Worm (Caenorhabditis elegans) whole organism, early embryonic: Measurements from ENCODE around the gene srd-43.

Experiments
- B0310.2 ChIP-seq: sonication (generic microtip); optimal IDR thresholded peaks from 2 replicates; lab custom pipeline; 2016; ENCODE audit warnings: mild to moderate bottlenecking, missing genetic modification characterization, missing compliant biosample characterization
- F13C5.2 ChIP-seq: sonication (generic microtip); optimal IDR thresholded peaks from 2 replicates; lab custom pipeline; 2017; ENCODE audit warnings: mild to moderate bottlenecking, missing genetic modification characterization, inconsistent platforms, missing compliant biosample characterization
- aly-1 ChIP-seq: sonication (generic microtip); optimal IDR thresholded peaks from 2 replicates; lab custom pipeline; 2016; ENCODE audit warnings: missing genetic modification characterization, missing compliant biosample characterization
- ama-1 ChIP-seq: fragments of 150-350 bp; optimal IDR thresholded peaks from 2 replicates; lab custom pipeline; 2014
- ceh-13 ChIP-seq: fragments of 200-800 bp; sonication (Bioruptor generic); optimal IDR thresholded peaks from 2 replicates; lab custom pipeline; 2018; ENCODE audit warnings: mild to moderate bottlenecking, missing genetic modification characterization, missing compliant biosample characterization
- ceh-36 ChIP-seq: sonication (generic microtip); optimal IDR thresholded peaks from 2 replicates; lab custom pipeline; 2016; ENCODE audit warnings: missing genetic modification characterization, inconsistent platforms, missing compliant biosample characterization
- ets-7 ChIP-seq: sonication (generic microtip); optimal IDR thresholded peaks from 2 replicates; lab custom pipeline; 2016; ENCODE audit warnings: missing genotype, missing genetic modification characterization, missing compliant biosample characterization
- flt-1 ChIP-seq: fragments of 200-800 bp; sonication (Bioruptor generic); IDR thresholded peaks from 2 replicates; pipeline ENCODE4 v1.3.6; 2022; ENCODE audit warnings: missing genetic modification characterization, missing compliant biosample characterization
- hmbx-1 ChIP-seq: sonication (generic microtip); optimal IDR thresholded peaks from 2 replicates; lab custom pipeline; 2016; ENCODE audit warnings: mild to moderate bottlenecking, missing genetic modification characterization, missing compliant biosample characterization
- hmg-4 ChIP-seq: fragments of 200-800 bp; sonication (Bioruptor generic); optimal IDR thresholded peaks from 2 replicates; lab custom pipeline; 2018; ENCODE audit warnings: mild to moderate bottlenecking, missing genetic modification characterization, missing compliant biosample characterization
- hnd-1 ChIP-seq: sonication (generic microtip); optimal IDR thresholded peaks from 2 replicates; lab custom pipeline; 2016; ENCODE audit warnings: missing genetic modification characterization, missing compliant biosample characterization
- pes-1 ChIP-seq: fragments of 200-800 bp; sonication (Bioruptor generic); IDR thresholded peaks from 2 replicates; pipeline ENCODE4 v1.3.6; 2022; ENCODE audit warnings: missing genetic modification reagents, missing genetic modification characterization, missing compliant biosample characterization
- scrt-1 ChIP-seq: fragments of 200-800 bp; sonication (Bioruptor generic); IDR thresholded peaks from 2 replicates; pipeline ENCODE4 v1.3.6; 2022; ENCODE audit warnings: missing genetic modification characterization, missing compliant biosample characterization
- sea-1 ChIP-seq: fragments of 200-800 bp; sonication (Bioruptor generic); conservative IDR thresholded peaks from 2 replicates; pipeline ENCODE4 v1.3.6; 2022; ENCODE audit warnings: missing genetic modification characterization, missing compliant biosample characterization
- tbx-11 ChIP-seq: fragments of 200-800 bp; sonication (Bioruptor generic); IDR thresholded peaks from 2 replicates; pipeline ENCODE4 v1.3.6; 2022; ENCODE audit warnings: missing genetic modification characterization, missing compliant biosample characterization
- tbx-37 ChIP-seq: fragments of 200-800 bp; sonication (Bioruptor generic); conservative IDR thresholded peaks from 2 replicates; pipeline ENCODE4 v1.3.6; 2022; ENCODE audit warnings: missing genetic modification reagents, missing genetic modification characterization, missing compliant biosample characterization
- tra-4 ChIP-seq: sonication (generic microtip); optimal IDR thresholded peaks from 2 replicates; lab custom pipeline; 2017; ENCODE audit warnings: missing genetic modification characterization, missing compliant biosample characterization

Gene srd-43

ce11 chrX:13337000-13337399, 31.4 kb upstream of the srd-43 start:
- no peak for TF ChIP-seq hmbx-1 (tag; lab: Kevin White, UChicago)
- TF ChIP-seq flt-1 (GFP tag; lab: Robert Waterston, UW) = no peak
- no peak for TF ChIP-seq scrt-1 (GFP tag; lab: Robert Waterston, UW)
- TF ChIP-seq aly-1 = no peak
- TF ChIP-seq tbx-11 = no peak

DNA sequence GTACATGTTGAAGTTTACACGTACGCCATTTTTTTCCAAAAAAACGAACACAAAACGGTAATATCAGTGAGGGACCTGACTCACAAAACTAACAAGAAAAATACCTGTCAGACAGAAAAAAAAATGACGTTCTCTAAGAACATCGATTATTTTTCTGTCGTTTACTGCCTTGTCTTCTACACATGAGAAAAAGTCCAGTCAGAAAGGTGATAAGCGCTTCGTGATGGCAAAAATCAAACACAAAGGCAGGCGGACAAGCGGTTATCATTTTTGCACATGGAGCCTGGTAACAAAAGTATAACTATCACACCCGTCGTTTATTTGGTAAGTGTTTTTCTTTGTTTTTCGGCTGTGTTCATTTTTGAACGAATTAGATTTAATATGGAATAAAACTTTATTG, 28.2 kb upstream of the srd-43 start, which contains the start of gene F46G10.4:
Gene F46G10.4 (plus strand): TSS at position 212 of the 400 bp plus-strand sequence.
- TF ChIP-seq B0310.2 (tag; lab: Kevin White, UChicago) (no peak), pes-1 (GFP tag; lab: Robert Waterston, UW) (no peak), ceh-13 (GFP tag; lab: Kevin White, UChicago) (no peak), ama-1 (lab: Kevin White, UChicago) (no peak), hmbx-1 (tag; lab: Kevin White, UChicago) (no peak), ceh-36 (tag; lab: Kevin White, UChicago) (no peak), tra-4 (tag; lab: Kevin White, UChicago) (no peak), hnd-1 (no peak), tbx-11 (no peak), flt-1 (GFP tag; lab: Robert Waterston, UW) (no peak), aly-1 (no peak), tbx-37 (GFP tag; lab: Robert Waterston, UW) (no peak), scrt-1 (GFP tag; lab: Robert Waterston, UW) (no peak), sea-1 (no peak), F13C5.2 (tag; lab: Kevin White, UChicago) (no peak), ets-7 (tag; lab: Kevin White, UChicago) (no peak), hmg-4 (GFP tag; lab: Kevin White, UChicago) (no peak)

DNA sequence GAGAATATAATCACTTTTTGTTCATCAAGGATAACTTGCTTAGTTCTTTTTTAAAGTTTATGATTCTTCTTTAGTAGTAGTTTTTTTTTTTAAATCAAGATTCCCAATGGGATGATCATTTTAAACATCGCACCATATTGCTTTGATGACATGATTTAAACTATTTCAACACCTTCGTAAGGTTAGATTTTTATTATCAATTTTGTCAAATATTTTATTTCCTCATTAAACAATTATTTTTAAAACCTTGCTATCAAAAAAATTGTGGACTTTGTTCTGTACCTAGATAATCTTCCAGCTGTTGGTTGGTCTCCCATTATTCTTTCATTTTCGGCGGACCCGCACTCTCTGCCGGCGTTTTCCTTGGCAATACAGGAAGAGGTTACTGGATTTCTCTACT, 25.7 kb upstream of the srd-43 start, which contains the start of gene sir-2.3:
Gene sir-2.3 (plus strand): TSS at position 301 of the 400 bp plus-strand sequence.
- TF ChIP-seq B0310.2 (tag; lab: Kevin White, UChicago) = no peak
- TF ChIP-seq sea-1 = no peak
- TF ChIP-seq F13C5.2 (tag; lab: Kevin White, UChicago) = no peak
- no peak for TF ChIP-seq tbx-37 (GFP tag; lab: Robert Waterston, UW)
- no peak for TF ChIP-seq tra-4 (tag; lab: Kevin White, UChicago)
- TF ChIP-seq hmg-4 (GFP tag; lab: Kevin White, UChicago) = no peak
- no peak for TF ChIP-seq ets-7 (tag; lab: Kevin White, UChicago)
- no peak for TF ChIP-seq scrt-1 (GFP tag; lab: Robert Waterston, UW)
- no peak for TF ChIP-seq pes-1 (GFP tag; lab: Robert Waterston, UW)
- no peak for TF ChIP-seq ceh-13 (GFP tag; lab: Kevin White, UChicago)
- no peak for TF ChIP-seq ceh-36 (tag; lab: Kevin White, UChicago)

ce11 chrX:13328868-13329267, 23.2 kb upstream of the srd-43 start:
- TF ChIP-seq aly-1 (no peak), F13C5.2 (tag; lab: Kevin White, UChicago) (peak; percentile 23), ceh-36 (tag; lab: Kevin White, UChicago) (no peak), flt-1 (GFP tag; lab: Robert Waterston, UW) (no peak), tbx-37 (GFP tag; lab: Robert Waterston, UW) (no peak), hmg-4 (GFP tag; lab: Kevin White, UChicago) (no peak)

DNA sequence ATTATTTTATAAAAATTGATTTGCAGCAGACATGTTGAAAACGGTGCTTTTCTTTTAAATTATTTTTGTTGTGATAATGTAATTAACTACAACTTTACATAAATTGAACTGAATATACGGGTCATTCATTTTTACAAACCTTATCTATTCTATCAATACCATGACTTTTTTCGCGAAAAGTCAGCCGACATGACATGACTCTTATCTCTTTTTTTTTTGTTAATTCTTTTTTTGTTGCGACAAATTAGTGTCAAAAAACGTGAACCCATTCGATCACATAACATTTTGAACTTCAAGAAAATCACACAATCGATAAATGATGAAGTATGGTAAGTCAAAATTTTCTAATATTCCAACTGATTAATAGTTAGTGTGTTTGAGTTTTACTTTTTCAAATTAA, 22.4 kb upstream of the srd-43 start, which contains the start of gene sir-2.2:
Gene sir-2.2 (plus strand): TSS at position 34 of the 400 bp plus-strand sequence.
- TF ChIP-seq tbx-11 (no peak), ceh-36 (tag; lab: Kevin White, UChicago) (no peak), hmbx-1 (tag; lab: Kevin White, UChicago) (no peak), scrt-1 (GFP tag; lab: Robert Waterston, UW) (no peak), hmg-4 (GFP tag; lab: Kevin White, UChicago) (no peak), pes-1 (GFP tag; lab: Robert Waterston, UW) (no peak), flt-1 (GFP tag; lab: Robert Waterston, UW) (no peak)

DNA sequence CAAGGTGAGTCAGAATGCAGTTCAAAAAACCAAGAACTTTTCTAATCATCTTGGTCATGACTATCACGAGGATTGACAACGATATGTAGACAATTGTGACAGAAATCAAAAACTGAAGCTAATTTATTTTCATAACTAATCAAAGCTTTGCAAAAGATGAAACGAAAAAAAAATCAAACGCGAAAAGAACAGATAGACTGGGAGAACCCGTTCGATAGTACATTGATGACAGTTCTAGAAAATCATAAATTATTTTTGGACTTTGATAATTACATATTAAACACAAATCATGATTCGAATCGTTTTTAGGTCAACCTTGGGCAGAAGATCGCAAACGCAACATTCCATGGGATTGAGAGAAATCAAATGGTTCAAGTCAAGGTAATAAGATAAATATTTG, 19.4 kb upstream of the srd-43 start:
- TF ChIP-seq hmg-4 (GFP tag; lab: Kevin White, UChicago) (no peak), tbx-11 (no peak), F13C5.2 (tag; lab: Kevin White, UChicago) (no peak), tra-4 (tag; lab: Kevin White, UChicago) (no peak), aly-1 (no peak), B0310.2 (tag; lab: Kevin White, UChicago) (no peak), tbx-37 (GFP tag; lab: Robert Waterston, UW) (no peak), flt-1 (GFP tag; lab: Robert Waterston, UW) (no peak), sea-1 (no peak), hmbx-1 (tag; lab: Kevin White, UChicago) (no peak), pes-1 (GFP tag; lab: Robert Waterston, UW) (no peak)

ce11 chrX:13324326-13324725, 18.7 kb upstream of the srd-43 start:
- TF ChIP-seq B0310.2 (tag; lab: Kevin White, UChicago) (no peak), ceh-36 (tag; lab: Kevin White, UChicago) (no peak), hmg-4 (GFP tag; lab: Kevin White, UChicago) (no peak), pes-1 (GFP tag; lab: Robert Waterston, UW) (no peak)

DNA sequence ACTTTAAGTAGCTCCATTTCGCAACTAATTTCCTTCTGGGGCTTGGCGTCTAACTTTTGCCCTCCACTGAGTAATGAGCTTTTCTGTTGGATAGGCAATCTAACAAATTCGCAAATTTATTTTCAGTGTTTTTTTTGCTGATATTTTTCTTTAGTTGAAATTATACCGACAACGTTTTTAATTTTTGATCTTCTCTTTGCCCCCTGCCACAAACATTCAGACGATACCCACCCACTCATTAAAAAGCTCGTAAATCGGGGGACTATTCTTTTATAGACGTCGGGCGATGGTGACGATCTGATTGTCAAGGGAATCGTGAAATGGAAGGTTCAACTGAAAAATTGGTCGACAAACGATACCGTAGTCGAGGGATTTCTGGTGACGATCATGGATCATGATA, 18.1 kb upstream of the srd-43 start:
- no peak for TF ChIP-seq hnd-1
- TF ChIP-seq tbx-11 = no peak
- no peak for TF ChIP-seq ama-1 (lab: Kevin White, UChicago)
- no peak for TF ChIP-seq hmg-4 (GFP tag; lab: Kevin White, UChicago)
- no peak for TF ChIP-seq scrt-1 (GFP tag; lab: Robert Waterston, UW)
- no peak for TF ChIP-seq tra-4 (tag; lab: Kevin White, UChicago)
- no peak for TF ChIP-seq aly-1
- TF ChIP-seq ets-7 (tag; lab: Kevin White, UChicago) = no peak
- TF ChIP-seq flt-1 (GFP tag; lab: Robert Waterston, UW) = no peak
- no peak for TF ChIP-seq ceh-36 (tag; lab: Kevin White, UChicago)
- TF ChIP-seq B0310.2 (tag; lab: Kevin White, UChicago) = no peak
- no peak for TF ChIP-seq tbx-37 (GFP tag; lab: Robert Waterston, UW)
- no peak for TF ChIP-seq pes-1 (GFP tag; lab: Robert Waterston, UW)
